Worm (Caenorhabditis elegans): ENCODE measurements around the gene dtmk-1.

dtmk-1 gene

ce11 chrII:9970438-9971092 lies 3.7 kb upstream of the dtmk-1 start, which contains the start of gene R53.5 (continued):
- TF ChIP-seq D1046.2 (GFP tag; IDR thresholded peaks at IDR 0.05) (no peak), mxl-3 (GFP tag; optimal IDR thresholded peaks at IDR 0.05) (no peak), saeg-2 (GFP tag; IDR thresholded peaks at IDR 0.05) (no peak), F26F4.8 (GFP tag; conservative IDR thresholded peaks at IDR 0.05) (no peak), zfp-2 (tag; optimal IDR thresholded peaks at IDR 0.05) (no peak), lin-38 (GFP tag; IDR thresholded peaks at IDR 0.05) (0 out of 2 replicates have a peak, but pooled peaks have one; percentile 14), ZK546.5 (tag; optimal IDR thresholded peaks at IDR 0.05) (no peak), lir-3 (tag; optimal IDR thresholded peaks at IDR 0.05) (no peak), daf-16 (GFP tag; optimal IDR thresholded peaks at IDR 0.05) (peak in 1 of 2 experiments; percentile 59), daf-16 (tag; optimal IDR thresholded peaks at IDR 0.05) (peak; percentile 91), ceh-32 (tag; optimal IDR thresholded peaks at IDR 0.05; ENCODE audit: poor library complexity) (no peak)

ce11 chrII:9967999-9968706 lies 1.3 kb upstream of the dtmk-1 start, which contains the start of the genes R53.4 and psf-1:
R53.4 (minus strand) TSS chrII:9968049.
psf-1 (plus strand) TSS chrII:9968673.
- TF ChIP-seq unc-39 (tag; optimal IDR thresholded peaks at IDR 0.05), result no peak
- no peak for TF ChIP-seq nhr-25 (tag; optimal IDR thresholded peaks at IDR 0.05; ENCODE audit: borderline replicate concordance, insufficient read depth)
- TF ChIP-seq mxl-3 (GFP tag; optimal IDR thresholded peaks at IDR 0.05), result peak; percentile 22
- TF ChIP-seq hmg-1.1 (GFP tag; IDR thresholded peaks at IDR 0.05), result peak; percentile 61
- TF ChIP-seq ceh-82 (tag; optimal IDR thresholded peaks at IDR 0.05), result no peak
- 0 out of 2 replicates have a peak, but pooled peaks have one; percentile 37 for TF ChIP-seq tra-1 (GFP tag; IDR thresholded peaks at IDR 0.05)
- TF ChIP-seq T20F7.1 (GFP tag; optimal IDR thresholded peaks at IDR 0.05), result peak; percentile 60
- TF ChIP-seq saeg-2 (GFP tag; IDR thresholded peaks at IDR 0.05), result no peak
- no peak for TF ChIP-seq F49E8.2 (tag; optimal IDR thresholded peaks at IDR 0.05; ENCODE audit: borderline replicate concordance)
- TF ChIP-seq aha-1 (tag), result no peak
- TF ChIP-seq tag-97 (GFP tag; IDR thresholded peaks at IDR 0.05), result no peak
- no peak for TF ChIP-seq daf-12 (tag; optimal IDR thresholded peaks at IDR 0.05)
- no peak for TF ChIP-seq F44E2.7 (GFP tag; IDR thresholded peaks at IDR 0.05)
- TF ChIP-seq nhr-10 (tag; optimal IDR thresholded peaks at IDR 0.05), result no peak
- TF ChIP-seq dmd-6 (GFP tag; IDR thresholded peaks at IDR 0.05), result peak; percentile 30; the same call in 1 of the 2 replicates
- peak; percentile 61; the same call in 1 of the 2 replicates for TF ChIP-seq ceh-44 (GFP tag; IDR thresholded peaks at IDR 0.05)
- TF ChIP-seq snpc-1.2 (GFP tag; IDR thresholded peaks at IDR 0.05), result no peak
- TF ChIP-seq D1046.2 (GFP tag; IDR thresholded peaks at IDR 0.05), result no peak
- TF ChIP-seq cey-2 (tag; optimal IDR thresholded peaks at IDR 0.05; ENCODE audit: borderline replicate concordance, insufficient read depth), result no peak
- no peak for TF ChIP-seq lin-1 (GFP tag; IDR thresholded peaks at IDR 0.05)
- no peak for TF ChIP-seq mdl-1 (tag; optimal IDR thresholded peaks at IDR 0.05)
- no peak for TF ChIP-seq spr-1 (tag; optimal IDR thresholded peaks at IDR 0.05)
- TF ChIP-seq daf-19 (GFP tag; conservative IDR thresholded peaks at IDR 0.05), result no peak
- no peak for TF ChIP-seq ztf-7 (tag; optimal IDR thresholded peaks at IDR 0.05)
- TF ChIP-seq mxl-2 (GFP tag; conservative IDR thresholded peaks at IDR 0.05), result no peak
- TF ChIP-seq dpl-1 (GFP tag; optimal IDR thresholded peaks at IDR 0.05), result peak; percentile 85
- TF ChIP-seq F37D6.2 (tag; optimal IDR thresholded peaks at IDR 0.05), result no peak
- peak; percentile 2 for TF ChIP-seq lin-13 (GFP tag; optimal IDR thresholded peaks at IDR 0.05)
- peak; percentile 30; the same call in 1 of the 2 replicates for TF ChIP-seq vab-7 (GFP tag; IDR thresholded peaks at IDR 0.05)
- no peak for TF ChIP-seq dmd-8 (GFP tag; IDR thresholded peaks at IDR 0.05)
- TF ChIP-seq lsy-2 (tag; optimal IDR thresholded peaks at IDR 0.05), result peak in 1 of 2 experiments; percentile 90
- no peak for TF ChIP-seq lin-15B (tag; optimal IDR thresholded peaks at IDR 0.05)
- peak; percentile 96 for TF ChIP-seq unc-130 (GFP tag; optimal IDR thresholded peaks at IDR 0.05)
- peak; percentile 46 for TF ChIP-seq mep-1 (tag; optimal IDR thresholded peaks at IDR 0.05)
- TF ChIP-seq ceh-62 (tag; optimal IDR thresholded peaks at IDR 0.05), result no peak
- peak in 1 of 2 experiments; percentile 82 for TF ChIP-seq hif-1 (tag; optimal IDR thresholded peaks at IDR 0.05)
- TF ChIP-seq fkh-10 (GFP tag; optimal IDR thresholded peaks at IDR 0.05), result peak; percentile 2
- no peak for TF ChIP-seq T26A8.4 (GFP tag; IDR thresholded peaks at IDR 0.05)
- TF ChIP-seq rbr-2 (tag; optimal IDR thresholded peaks at IDR 0.05), result peak; percentile 49

All from whole organism, L4 larva.